Worm (Caenorhabditis elegans): ENCODE data around the gene T02C12.5.

Gene T02C12.5

ce11 chrIII:4015382-4015986, 12.5 kb downstream of the T02C12.5 start (continued):
- TF ChIP-seq lin-13 (GFP tag; optimal IDR thresholded peaks at IDR 0.05): no peak
- no peak for TF ChIP-seq nhr-47 (tag; optimal IDR thresholded peaks at IDR 0.05)
- TF ChIP-seq unc-62 (GFP tag; optimal IDR thresholded peaks at IDR 0.05): no peak
- TF ChIP-seq efl-1 (optimal IDR thresholded peaks at IDR 0.05): no peak
- peak in 1 of 2 experiments; percentile 92 for TF ChIP-seq efl-1 (GFP tag; optimal IDR thresholded peaks at IDR 0.05 in 1 of 2)
- TF ChIP-seq lin-35 (GFP tag; optimal IDR thresholded peaks at IDR 0.05): no peak
- TF ChIP-seq tbx-2 (tag; optimal IDR thresholded peaks at IDR 0.05): no peak
- TF ChIP-seq nhr-90 (tag; optimal IDR thresholded peaks at IDR 0.05; ENCODE audit: poor library complexity): peak; percentile 17
- TF ChIP-seq zip-4 (GFP tag; optimal IDR thresholded peaks at IDR 0.05): no peak
- no peak for TF ChIP-seq nhr-28 (tag; optimal IDR thresholded peaks at IDR 0.05)
- no peak for TF ChIP-seq lir-3 (tag; optimal IDR thresholded peaks at IDR 0.05; ENCODE audit: poor library complexity)
- no peak for TF ChIP-seq hlh-17 (GFP tag; optimal IDR thresholded peaks at IDR 0.05; ENCODE audit: borderline replicate concordance)
- TF ChIP-seq egl-13 (tag; optimal IDR thresholded peaks at IDR 0.05): no peak
- TF ChIP-seq ces-1 (GFP tag; optimal IDR thresholded peaks at IDR 0.05): no peak
- no peak for TF ChIP-seq irx-1 (tag; optimal IDR thresholded peaks at IDR 0.05)
- TF ChIP-seq aly-2 (tag; optimal IDR thresholded peaks at IDR 0.05): peak; percentile 88
- TF ChIP-seq ceh-82 (tag; optimal IDR thresholded peaks at IDR 0.05): no peak
- no peak for TF ChIP-seq egl-27 (tag; optimal IDR thresholded peaks at IDR 0.05)

- no peak for TF ChIP-seq F16B12.6 (tag; optimal IDR thresholded peaks at IDR 0.05)
- TF ChIP-seq rnt-1 (tag; optimal IDR thresholded peaks at IDR 0.05): no peak
- TF ChIP-seq elt-2 (tag; optimal IDR thresholded peaks at IDR 0.05): no peak
- no peak for TF ChIP-seq nhr-28 (tag; optimal IDR thresholded peaks at IDR 0.05)
- no peak for TF ChIP-seq dpl-1 (GFP tag; optimal IDR thresholded peaks at IDR 0.05)
- no peak for TF ChIP-seq zag-1 (tag; optimal IDR thresholded peaks at IDR 0.05)
- no peak for TF ChIP-seq lin-13 (GFP tag; optimal IDR thresholded peaks at IDR 0.05)
- TF ChIP-seq xbp-1 (tag; optimal IDR thresholded peaks at IDR 0.05): no peak
- no peak for TF ChIP-seq nhr-84 (tag; optimal IDR thresholded peaks at IDR 0.05)
- no peak for TF ChIP-seq ama-1 (optimal IDR thresholded peaks at IDR 0.05)
- TF ChIP-seq elt-3 (tag; optimal IDR thresholded peaks at IDR 0.05): no peak
- TF ChIP-seq mef-2 (tag; optimal IDR thresholded peaks at IDR 0.05): no peak
- no peak for TF ChIP-seq nhr-20 (tag; optimal IDR thresholded peaks at IDR 0.05)
Measured at ce11 chrIII:4013061-4013460, 14.9 kb downstream of the T02C12.5 start.

ce11 chrIII:4012036-4012435, 15.9 kb downstream of the T02C12.5 start, which contains the start of gene C36E8.4:
Gene C36E8.4 (plus strand): TSS chrIII:4012336.
- TF ChIP-seq nhr-19 (GFP tag; conservative IDR thresholded peaks at IDR 0.05) (no peak), C04F5.9 (tag; optimal IDR thresholded peaks at IDR 0.05) (no peak), mab-9 (GFP tag; IDR thresholded peaks at IDR 0.05) (no peak)

DNA sequence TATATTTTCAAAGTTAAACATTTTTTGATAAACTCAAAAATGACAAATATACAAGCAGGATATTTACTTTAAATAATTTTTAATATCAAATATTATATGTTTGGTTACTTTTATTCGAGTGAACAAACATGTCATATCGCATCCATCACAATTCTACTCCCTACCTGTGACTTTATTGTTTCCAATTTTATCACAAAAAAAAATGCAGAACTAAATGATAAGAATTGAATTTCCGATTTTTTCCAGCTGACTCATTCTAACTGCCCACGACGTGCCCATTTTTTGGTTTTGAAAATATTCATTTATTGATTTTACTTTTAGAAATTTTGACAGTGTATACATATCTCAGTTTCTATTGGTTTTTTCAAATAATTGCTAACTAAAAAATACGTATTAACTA, 17.0 kb downstream of the T02C12.5 start:
- TF ChIP-seq rnt-1 (tag; optimal IDR thresholded peaks at IDR 0.05): no peak
- TF ChIP-seq efl-1 (optimal IDR thresholded peaks at IDR 0.05): no peak
- peak in 1 of 2 experiments; percentile 28 for TF ChIP-seq efl-1 (GFP tag; optimal IDR thresholded peaks at IDR 0.05 in 1 of 2)

DNA sequence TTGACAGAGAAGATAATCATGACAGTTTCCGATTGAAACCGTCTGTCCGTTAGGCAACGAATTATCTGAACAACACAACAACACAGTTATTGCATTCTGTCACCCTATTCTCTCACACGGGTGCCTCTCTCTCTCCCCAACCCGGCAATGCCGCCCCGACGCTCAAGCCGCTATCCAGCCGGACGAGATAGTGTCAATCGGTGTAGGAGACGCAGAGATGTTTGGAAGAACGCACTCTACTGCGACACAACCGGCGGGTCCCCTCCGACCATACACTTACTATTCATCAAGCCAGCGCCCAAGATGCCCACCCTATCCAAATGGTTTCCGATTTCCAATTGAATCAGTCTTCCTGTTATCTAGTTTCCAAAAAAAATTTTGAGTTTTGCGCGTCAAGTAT, 17.8 kb downstream of the T02C12.5 start:
- TF ChIP-seq unc-86 (tag; optimal IDR thresholded peaks at IDR 0.05): no peak
- no peak for TF ChIP-seq nhr-47 (tag; optimal IDR thresholded peaks at IDR 0.05)
- TF ChIP-seq efl-3 (GFP tag; optimal IDR thresholded peaks at IDR 0.05): no peak
- no peak for TF ChIP-seq C16A3.4 (tag; optimal IDR thresholded peaks at IDR 0.05)
- TF ChIP-seq zip-4 (GFP tag; optimal IDR thresholded peaks at IDR 0.05): no peak
- no peak for TF ChIP-seq alr-1 (tag; optimal IDR thresholded peaks at IDR 0.05; ENCODE audit: borderline replicate concordance)
- TF ChIP-seq nhr-85 (tag): peak; percentile 65
- TF ChIP-seq fos-1 (tag; optimal IDR thresholded peaks at IDR 0.05): no peak
- no peak for TF ChIP-seq isw-1 (GFP tag; IDR thresholded peaks at IDR 0.05)
- TF ChIP-seq nhr-28 (tag; optimal IDR thresholded peaks at IDR 0.05): no peak
- peak; percentile 3 for TF ChIP-seq swsn-7 (tag; optimal IDR thresholded peaks at IDR 0.05)
- TF ChIP-seq unc-62 (GFP tag; optimal IDR thresholded peaks at IDR 0.05): no peak
- no peak for TF ChIP-seq lin-13 (GFP tag; optimal IDR thresholded peaks at IDR 0.05)
- TF ChIP-seq hlh-4 (tag; optimal IDR thresholded peaks at IDR 0.05): no peak
- TF ChIP-seq fkh-10 (GFP tag; optimal IDR thresholded peaks at IDR 0.05): no peak
- TF ChIP-seq ceh-88 (GFP tag; IDR thresholded peaks at IDR 0.05): no peak
- no peak for TF ChIP-seq unc-130 (tag; optimal IDR thresholded peaks at IDR 0.05)
- no peak for TF ChIP-seq tbx-2 (tag; optimal IDR thresholded peaks at IDR 0.05)
- TF ChIP-seq lin-14 (GFP tag; optimal IDR thresholded peaks at IDR 0.05): peak; percentile 73
- TF ChIP-seq rnt-1 (tag; optimal IDR thresholded peaks at IDR 0.05): peak; percentile 24
